Fruit fly (Drosophila melanogaster) whole organism, embryonic: ENCODE measurements around the gene superdeath.
A peak's percentile ranks its signal among the peaks of the same experiment; 100 is the strongest.

Experiments
- Awh ChIP-seq: fragments of 200-800 bp; sonication (Bioruptor generic); IDR thresholded peaks from 2 replicates; pipeline ENCODE4, ENCODE4 v1.3.6; 2022; ENCODE audit warnings: missing biosample characterization, missing genetic modification characterization
- CG11456 ChIP-seq: fragments of 200-800 bp; sonication (Bioruptor generic); IDR thresholded peaks from 3 replicates; pipeline ENCODE4 v1.3.6; 2022; ENCODE audit warnings: missing biosample characterization, missing genetic modification characterization
- CG14050 ChIP-seq: fragments of 200-800 bp; sonication (Bioruptor generic); IDR thresholded peaks from 3 replicates; pipeline ENCODE4 v1.3.6; 2022; ENCODE audit warnings: missing biosample characterization, missing genetic modification characterization
- CG17186 ChIP-seq: fragments of 200-800 bp; sonication (Bioruptor generic); optimal IDR thresholded peaks from 3 replicates; lab custom pipeline; 2017; ENCODE audit warnings: missing biosample characterization, missing genetic modification reagents, missing genetic modification characterization
- CG31365 ChIP-seq: fragments of 200-800 bp; sonication (Bioruptor generic); optimal IDR thresholded peaks from 2 replicates; lab custom pipeline; 2018; ENCODE audit warnings: missing biosample characterization, mild to moderate bottlenecking, missing genetic modification characterization
- CG34376 ChIP-seq: fragments of 200-800 bp; sonication (Bioruptor generic); optimal IDR thresholded peaks from 2 replicates; lab custom pipeline; 2018; ENCODE audit warnings: missing biosample characterization, mild to moderate bottlenecking, missing genetic modification characterization
- CG3838 ChIP-seq: fragments of 200-800 bp; sonication (Bioruptor generic); optimal IDR thresholded peaks from 3 replicates; lab custom pipeline; 2016; ENCODE audit warnings: missing biosample characterization, missing genetic modification characterization
- CG4404 ChIP-seq: fragments of 200-800 bp; sonication (Bioruptor generic); IDR thresholded peaks from 2 replicates; pipeline ENCODE4 v1.3.6; 2022; ENCODE audit warnings: missing biosample characterization, missing genetic modification characterization
- CG4707 ChIP-seq: fragments of 200-800 bp; sonication (Bioruptor generic); optimal IDR thresholded peaks from 2 replicates; lab custom pipeline; 2018; ENCODE audit warnings: missing biosample characterization, mild to moderate bottlenecking, missing genetic modification characterization, moderate library complexity
- CG7372 ChIP-seq: fragments of 200-800 bp; sonication (Bioruptor generic); IDR thresholded peaks from 2 replicates; pipeline ENCODE4 v1.3.6; 2022; ENCODE audit warnings: missing biosample characterization, missing genetic modification characterization
- CG7987 ChIP-seq: fragments of 200-800 bp; sonication (Bioruptor generic); optimal IDR thresholded peaks from 2 replicates; lab custom pipeline; 2018; ENCODE audit warnings: missing biosample characterization, mild to moderate bottlenecking, missing genetic modification characterization, moderate library complexity
- CG8281 ChIP-seq: fragments of 200-800 bp; sonication (Bioruptor generic); optimal IDR thresholded peaks from 2 replicates; lab custom pipeline; 2018; ENCODE audit warnings: missing biosample characterization, mild to moderate bottlenecking, missing genetic modification characterization, moderate library complexity
- CG8924 ChIP-seq: fragments of 200-800 bp; optimal IDR thresholded peaks from 3 replicates; lab custom pipeline; 2019; ENCODE audit warnings: missing biosample characterization, mild to moderate bottlenecking, missing genetic modification characterization, moderate library complexity
- CG9609 ChIP-seq: fragments of 200-800 bp; sonication (Bioruptor generic); optimal IDR thresholded peaks from 3 replicates; lab custom pipeline; 2016; ENCODE audit warnings: missing biosample characterization, missing genetic modification characterization
- CG9817 ChIP-seq: fragments of 200-800 bp; sonication (Bioruptor generic); optimal IDR thresholded peaks from 2 replicates; lab custom pipeline; 2018; ENCODE audit warnings: missing biosample characterization, mild to moderate bottlenecking, missing genetic modification characterization, moderate library complexity
- E2f1 ChIP-seq: fragments of 200-800 bp; sonication (Bioruptor generic); IDR thresholded peaks from 2 replicates; pipeline ENCODE4 v1.3.6; 2022; ENCODE audit warnings: missing biosample characterization, missing genetic modification characterization
- GATAe ChIP-seq: fragments of 200-800 bp; sonication (Bioruptor generic); conservative IDR thresholded peaks from 2 replicates; pipeline ENCODE4 v1.3.6; 2022; ENCODE audit warnings: missing biosample characterization, missing genetic modification characterization
- H2.0 ChIP-seq: fragments of 200-800 bp; sonication (Bioruptor generic); IDR thresholded peaks from 2 replicates; pipeline ENCODE4 v1.3.6; 2022; ENCODE audit warnings: missing biosample characterization, missing genetic modification characterization
- bowl ChIP-seq: fragments of 200-800 bp; sonication (Bioruptor generic); IDR thresholded peaks from 2 replicates; pipeline ENCODE4 v1.3.6; 2022; ENCODE audit warnings: missing biosample characterization, missing genetic modification characterization
- chinmo ChIP-seq: fragments of 200-800 bp; sonication (Bioruptor generic); IDR thresholded peaks from 4 replicates; pipeline ENCODE4 v1.3.6; 2022; ENCODE audit warnings: missing biosample characterization, missing genetic modification characterization; ENCODE audit not compliant: partially characterized antibody
- cwo ChIP-seq: fragments of 200-800 bp; sonication (Bioruptor generic); optimal IDR thresholded peaks from 3 replicates; lab custom pipeline; 2017; ENCODE audit warnings: missing biosample characterization, missing genetic modification characterization, mild to moderate bottlenecking, moderate library complexity, missing genetic modification reagents
- dm ChIP-seq: fragments of 200-800 bp; sonication (Bioruptor generic); optimal IDR thresholded peaks from 3 replicates; lab custom pipeline; 2016; ENCODE audit warnings: missing biosample characterization, missing genetic modification characterization
- dpn ChIP-seq, 2 experiments: fragments of 200-800 bp; sonication (Bioruptor generic); optimal IDR thresholded peaks; 3 replicates each; lab custom pipeline; 2016; ENCODE audit warnings: missing biosample characterization in 2 of 2, missing genetic modification characterization in 2 of 2
- exex ChIP-seq: fragments of 200-800 bp; sonication (Bioruptor generic); optimal IDR thresholded peaks from 4 replicates; lab custom pipeline; 2018; ENCODE audit warnings: missing biosample characterization, mild to moderate bottlenecking, missing genetic modification characterization, moderate library complexity
- fru ChIP-seq: fragments of >200 bp; optimal IDR thresholded peaks from 2 replicates; lab custom pipeline; 2017
- ftz-f1 ChIP-seq: fragments of 200-800 bp; sonication (Bioruptor generic); optimal IDR thresholded peaks from 2 replicates; lab custom pipeline; 2016; ENCODE audit warnings: missing biosample characterization, missing genetic modification characterization
- grn ChIP-seq: fragments of 200-800 bp; sonication (Bioruptor generic); optimal IDR thresholded peaks from 3 replicates; lab custom pipeline; 2017; ENCODE audit warnings: missing biosample characterization, missing genetic modification characterization
- inv ChIP-seq: fragments of 200-800 bp; sonication (Bioruptor generic); IDR thresholded peaks from 2 replicates; pipeline ENCODE4 v1.3.6; 2022; ENCODE audit warnings: missing biosample characterization, missing genetic modification characterization; ENCODE audit not compliant: partially characterized antibody
- mirr ChIP-seq: fragments of 200-800 bp; sonication (Bioruptor generic); optimal IDR thresholded peaks from 3 replicates; lab custom pipeline; 2018; ENCODE audit warnings: missing biosample characterization, mild to moderate bottlenecking, missing genetic modification characterization
- peb ChIP-seq: fragments of 200-800 bp; sonication (Bioruptor generic); IDR thresholded peaks from 2 replicates; pipeline ENCODE4 v1.3.6; 2022; ENCODE audit warnings: missing biosample characterization, missing genetic modification characterization
- run ChIP-seq: fragments of 200-800 bp; sonication (Bioruptor generic); optimal IDR thresholded peaks from 3 replicates; lab custom pipeline; 2018; ENCODE audit warnings: missing biosample characterization, mild to moderate bottlenecking, missing genetic modification characterization
- sd ChIP-seq: fragments of 200-800 bp; sonication (Bioruptor generic); optimal IDR thresholded peaks from 3 replicates; lab custom pipeline; 2018; ENCODE audit warnings: missing biosample characterization, mild to moderate bottlenecking, missing genetic modification characterization, moderate library complexity
- sens ChIP-seq: fragments of 200-800 bp; sonication (Bioruptor generic); peaks from one replicate; lab custom pipeline; 2016; ENCODE audit warnings: missing biosample characterization, missing genetic modification characterization
- sisA ChIP-seq: fragments of 200-800 bp; sonication (Bioruptor generic); IDR thresholded peaks from 2 replicates; pipeline ENCODE4 v1.3.6; 2022; ENCODE audit warnings: missing biosample characterization, missing genetic modification characterization
- sug ChIP-seq: fragments of 200-800 bp; optimal IDR thresholded peaks from 2 replicates; lab custom pipeline; 2019; ENCODE audit warnings: missing biosample characterization, mild to moderate bottlenecking, missing genetic modification characterization, moderate library complexity
- tio ChIP-seq: fragments of 200-800 bp; sonication (Bioruptor generic); optimal IDR thresholded peaks from 2 replicates; lab custom pipeline; 2017; ENCODE audit warnings: missing biosample characterization, missing genetic modification characterization, inconsistent platforms
- vvl ChIP-seq: fragments of 200-800 bp; sonication (Bioruptor generic); IDR thresholded peaks from 2 replicates; pipeline ENCODE4 v1.3.6; 2022; ENCODE audit warnings: missing biosample characterization, missing genetic modification characterization
- wek ChIP-seq: fragments of 200-800 bp; sonication (Bioruptor generic); optimal IDR thresholded peaks from 3 replicates; lab custom pipeline; 2018; ENCODE audit warnings: missing biosample characterization, mild to moderate bottlenecking, missing genetic modification characterization, moderate library complexity
- wor ChIP-seq: fragments of 200-800 bp; sonication (Bioruptor generic); IDR thresholded peaks from 2 replicates; pipeline ENCODE4 v1.3.6; 2022; ENCODE audit warnings: missing biosample characterization, missing genetic modification characterization

Gene superdeath

DNA sequence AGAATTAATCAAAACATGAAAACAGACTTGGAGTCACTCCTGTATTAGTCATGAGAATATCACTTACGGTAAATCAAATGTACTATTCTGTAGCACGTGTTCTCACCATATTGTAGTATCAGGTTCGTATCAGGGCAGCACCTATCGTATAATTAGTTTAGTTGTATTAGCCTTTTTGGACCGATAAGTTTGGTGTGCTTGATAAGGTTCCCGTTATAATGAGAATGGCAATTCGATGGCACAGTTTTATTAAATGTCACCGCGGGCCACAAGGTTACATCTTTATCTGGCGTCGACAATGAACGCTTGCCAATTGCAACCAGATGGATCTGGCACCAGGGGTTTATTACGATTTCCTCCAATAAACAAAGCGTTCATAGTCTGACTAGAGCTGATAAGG, 20.3 kb downstream of the superdeath start:
- no peak for TF ChIP-seq dpn (GFP tag; optimal IDR thresholded peaks at IDR 0.05; lab: Kevin White, UChicago)
- TF ChIP-seq wor: no peak
- peak; percentile 92 for TF ChIP-seq exex (tag; lab: Kevin White, UChicago)
- TF ChIP-seq cwo (GFP tag; lab: Kevin White, UChicago): peak; percentile 95
- peak; percentile 83 for TF ChIP-seq sug (tag; lab: Kevin White, UChicago)
- no peak for TF ChIP-seq ftz-f1 (GFP tag; lab: Kevin White, UChicago)
- no peak for TF ChIP-seq CG9609
- peak; percentile 81 for TF ChIP-seq CG34376 (GFP tag; lab: Kevin White, UChicago)
- TF ChIP-seq CG3838 (GFP tag; lab: Kevin White, UChicago): no peak
- TF ChIP-seq sisA (GFP tag; lab: Robert Waterston, UW): no peak
- peak; percentile 35; the same call in 1 of the 2 replicates for TF ChIP-seq GATAe (GFP tag; lab: Robert Waterston, UW)
- peak; percentile 56 for TF ChIP-seq grn
- no peak for TF ChIP-seq CG8924 (tag; lab: Kevin White, UChicago)
- no peak for TF ChIP-seq run (tag; lab: Kevin White, UChicago)
- peak; percentile 33 for TF ChIP-seq sd
- TF ChIP-seq CG9817: no peak
- TF ChIP-seq dm: no peak
- TF ChIP-seq mirr (GFP tag; lab: Kevin White, UChicago): peak; percentile 92
- no peak for TF ChIP-seq CG17186 (GFP tag; lab: Kevin White, UChicago)
- TF ChIP-seq Awh (GFP tag; lab: Robert Waterston, UW): no peak
- 0 out of 4 replicates have a peak, but pooled peaks have one; percentile 8 for TF ChIP-seq chinmo (GFP tag; lab: Robert Waterston, UW)
- TF ChIP-seq CG4404 (GFP tag; lab: Robert Waterston, UW): no peak
- TF ChIP-seq, all 482 proteins: peak for 9

dm6 chr3R:29159620-29160019, 21.2 kb downstream of the superdeath start:
- TF ChIP-seq CG4707: no peak
- TF ChIP-seq CG8281: no peak
- TF ChIP-seq sens (GFP tag; lab: Kevin White, UChicago): peak; percentile 7
- TF ChIP-seq tio (GFP tag; lab: Kevin White, UChicago): no peak
- TF ChIP-seq CG7372 (GFP tag; lab: Robert Waterston, UW): no peak
- 0 out of 2 replicates have a peak, but pooled peaks have one; percentile 23 for TF ChIP-seq vvl (GFP tag; lab: Robert Waterston, UW)
- no peak for TF ChIP-seq E2f1 (GFP tag; lab: Robert Waterston, UW)
- TF ChIP-seq wek (GFP tag; lab: Kevin White, UChicago): no peak
- TF ChIP-seq CG7987 (GFP tag; lab: Kevin White, UChicago): no peak
- no peak for TF ChIP-seq CG31365 (tag; lab: Kevin White, UChicago)
- no peak for TF ChIP-seq CG14050
- no peak for TF ChIP-seq peb
- TF ChIP-seq CG11456 (GFP tag; lab: Robert Waterston, UW): no peak
- TF ChIP-seq inv: no peak
- no peak for TF ChIP-seq bowl (GFP tag; lab: Robert Waterston, UW)
- TF ChIP-seq H2.0 (GFP tag; lab: Robert Waterston, UW): no peak
- no peak for TF ChIP-seq fru (lab: Kevin White, UChicago)
